Worm (Caenorhabditis elegans): ENCODE results near the gene lipl-6.

The lipl-6 gene

DNA sequence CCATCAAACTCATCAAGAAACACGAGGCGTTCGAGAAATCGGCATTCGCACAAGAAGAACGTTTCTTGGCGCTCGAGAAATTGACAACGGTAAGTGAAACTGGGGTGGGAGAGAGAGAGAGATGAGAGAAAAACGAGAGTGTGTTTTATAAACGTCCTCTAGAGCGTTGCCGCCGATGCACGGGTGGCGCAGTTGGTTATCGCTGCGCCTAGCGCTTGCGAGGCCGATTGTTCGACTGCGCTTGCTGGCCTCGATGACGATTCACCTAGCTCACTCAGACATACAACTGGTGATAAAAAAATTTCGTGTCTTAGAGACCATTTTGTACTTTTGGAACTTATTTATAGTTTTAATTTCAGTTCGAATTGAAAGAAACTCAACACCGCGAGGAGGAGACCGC lies 45.3 kb downstream of the lipl-6 start (continued):
- TF ChIP-seq Y5F2A.4 (GFP tag; optimal IDR thresholded peaks at IDR 0.05) (peak; percentile 76), D1046.2 (GFP tag; IDR thresholded peaks at IDR 0.05) (peak; percentile 57; the same call in 1 of the 2 replicates), lin-15B (tag; optimal IDR thresholded peaks at IDR 0.05) (no peak), nhr-237 (tag; optimal IDR thresholded peaks at IDR 0.05) (no peak), cey-2 (tag; optimal IDR thresholded peaks at IDR 0.05; ENCODE audit: borderline replicate concordance, insufficient read depth) (no peak), nhr-76 (tag; optimal IDR thresholded peaks at IDR 0.05) (no peak), pqm-1 (tag; optimal IDR thresholded peaks at IDR 0.05) (peak; percentile 32), fkh-10 (GFP tag; optimal IDR thresholded peaks at IDR 0.05) (no peak), mxl-3 (GFP tag; optimal IDR thresholded peaks at IDR 0.05) (peak; percentile 29), lim-7 (GFP tag; IDR thresholded peaks at IDR 0.05) (peak; percentile 89), lin-13 (GFP tag; optimal IDR thresholded peaks at IDR 0.05) (no peak), F44E2.7 (GFP tag; IDR thresholded peaks at IDR 0.05) (0 out of 2 replicates have a peak, but pooled peaks have one; percentile 24), ceh-62 (tag; optimal IDR thresholded peaks at IDR 0.05) (no peak), ces-1 (GFP tag; optimal IDR thresholded peaks at IDR 0.05) (no peak), php-3 (GFP tag; IDR thresholded peaks at IDR 0.05) (0 out of 2 replicates have a peak, but pooled peaks have one; percentile 21), ztf-7 (tag; optimal IDR thresholded peaks at IDR 0.05) (no peak), ZK546.5 (tag; optimal IDR thresholded peaks at IDR 0.05) (no peak), nhr-28 (tag; optimal IDR thresholded peaks at IDR 0.05) (peak; percentile 20), arid-1 (GFP tag; conservative IDR thresholded peaks at IDR 0.05) (peak; percentile 66), pha-4 (GFP tag; IDR thresholded peaks at IDR 0.05) (peak; percentile 79), pha-4 (tag; optimal IDR thresholded peaks at IDR 0.05) (no peak), daf-16 (GFP tag; optimal IDR thresholded peaks at IDR 0.05) (peak; percentile 19 to 85), daf-16 (tag; optimal IDR thresholded peaks at IDR 0.05) (peak; percentile 64), zfp-2 (tag; optimal IDR thresholded peaks at IDR 0.05) (no peak), egl-27 (tag; optimal IDR thresholded peaks at IDR 0.05) (no peak), tag-97 (GFP tag; IDR thresholded peaks at IDR 0.05) (no peak), set-16 (GFP tag; IDR thresholded peaks at IDR 0.05) (peak; percentile 65), skn-1 (tag; optimal IDR thresholded peaks at IDR 0.05) (no peak), mdt-29 (GFP tag; IDR thresholded peaks at IDR 0.05) (peak; percentile 31), attf-4 (tag; optimal IDR thresholded peaks at IDR 0.05) (no peak), madf-9 (GFP tag; conservative IDR thresholded peaks at IDR 0.05) (peak; percentile 74), hmg-1.1 (GFP tag; IDR thresholded peaks at IDR 0.05) (peak; percentile 84), tra-1 (GFP tag; IDR thresholded peaks at IDR 0.05) (peak; percentile 71), Y105C5A.15 (GFP tag; IDR thresholded peaks at IDR 0.05) (peak; percentile 64), ceh-32 (tag; optimal IDR thresholded peaks at IDR 0.05; ENCODE audit: poor library complexity) (no peak), zag-1 (tag; optimal IDR thresholded peaks at IDR 0.05) (no peak), ztf-11 (tag; optimal IDR thresholded peaks at IDR 0.05) (no peak), mxl-2 (GFP tag; conservative IDR thresholded peaks at IDR 0.05) (peak; percentile 49; the same call in 1 of the 2 replicates), ceh-20 (GFP tag; IDR thresholded peaks at IDR 0.05) (no peak; the same call in 1 of the 2 replicates), spr-3 (GFP tag; optimal IDR thresholded peaks at IDR 0.05) (peak; percentile 25), dpl-1 (GFP tag; optimal IDR thresholded peaks at IDR 0.05) (peak; percentile 12), lir-3 (tag; optimal IDR thresholded peaks at IDR 0.05) (peak; percentile 57), zip-11 (GFP tag; IDR thresholded peaks at IDR 0.05) (peak; percentile 59; the same call in 1 of the 2 replicates), dmd-9 (GFP tag; IDR thresholded peaks at IDR 0.05) (peak; percentile 72), aha-1 (tag) (peak; percentile 95), nhr-77 (tag; optimal IDR thresholded peaks at IDR 0.05) (peak; percentile 65), Y48G9A.11 (GFP tag; IDR thresholded peaks at IDR 0.05) (peak; percentile 83), nhr-10 (tag; optimal IDR thresholded peaks at IDR 0.05) (no peak), F37D6.2 (tag; optimal IDR thresholded peaks at IDR 0.05) (peak; percentile 20), fos-1 (tag; optimal IDR thresholded peaks at IDR 0.05) (no peak), jun-1 (tag; optimal IDR thresholded peaks at IDR 0.05) (peak; percentile 48), madf-5 (GFP tag; IDR thresholded peaks at IDR 0.05) (peak in 1 of 2 experiments; percentile 79; a peak in 1 of 4 replicates), dmd-6 (GFP tag; IDR thresholded peaks at IDR 0.05) (peak; percentile 70)
